Worm (Caenorhabditis elegans) whole organism, L4/young adult: ENCODE measurements around the gene mlc-3.

Experiments used
- W03F9.2 ChIP-seq: fragments of 150-350 bp; optimal IDR thresholded peaks from 2 replicates; lab custom pipeline; 2014; ENCODE audit warnings: missing biosample characterization, missing genetic modification characterization
- dao-5 ChIP-seq: sonication (generic microtip); optimal IDR thresholded peaks from 2 replicates; lab custom pipeline; 2016; ENCODE audit warnings: missing genotype, missing genetic modification characterization, moderate library complexity, missing compliant biosample characterization
- him-1 ChIP-seq: sonication (generic microtip); optimal IDR thresholded peaks from 2 replicates; lab custom pipeline; 2016; ENCODE audit warnings: missing genotype, missing genetic modification reagents, missing genetic modification characterization, missing compliant biosample characterization

ce11 chrIII:5591668-5592149, 26.9 kb downstream of the mlc-3 start, which contains the start of the genes ddx-15 and ucr-1:
- TF ChIP-seq him-1 (tag; lab: Kevin White, UChicago): no peak
- peak; percentile 66 for TF ChIP-seq W03F9.2 (tag; lab: Kevin White, UChicago)
- TF ChIP-seq dao-5 (tag; lab: Kevin White, UChicago): no peak
